Fruit fly (Drosophila melanogaster): Measurements from ENCODE around the gene CG13282.
A peak's percentile ranks its signal among the peaks of the same experiment; 100 is the strongest.

Gene CG13282

DNA sequence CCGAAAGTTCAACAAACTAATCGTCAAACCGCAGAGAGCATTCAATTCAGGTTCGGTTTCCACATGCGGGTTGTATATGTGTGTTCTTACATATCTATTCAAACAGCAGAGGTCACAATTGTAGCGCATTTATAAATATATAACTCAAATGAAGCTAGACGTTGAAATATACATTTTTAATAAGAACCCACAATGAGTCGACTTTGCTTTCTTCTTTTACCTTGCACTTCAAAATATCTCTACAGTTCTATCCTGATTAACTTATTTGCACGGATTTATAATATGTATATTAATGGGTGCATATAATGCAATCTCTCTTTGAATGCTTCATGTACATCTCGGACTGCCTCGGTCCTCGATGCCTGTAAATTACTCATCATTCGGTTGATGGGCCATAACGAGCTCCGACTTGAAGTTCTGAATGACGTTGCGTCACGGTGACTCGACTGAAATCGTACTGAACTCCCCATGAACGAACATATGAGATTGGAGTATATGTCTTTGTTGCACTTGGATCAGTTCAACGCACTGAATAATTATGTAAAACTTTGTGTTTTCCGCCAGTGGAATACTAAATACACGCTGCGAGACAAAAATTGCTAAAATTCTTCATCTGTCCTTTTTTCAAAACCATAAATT is 15.8 kb downstream of the CG13282 start:
- no peak for TF ChIP-seq CG8478 (optimal IDR thresholded peaks at IDR 0.05)
- TF ChIP-seq CTCF (optimal IDR thresholded peaks at IDR 0.05) = no peak

- TF ChIP-seq CG8478 (optimal IDR thresholded peaks at IDR 0.05) = no peak
- no peak for TF ChIP-seq CTCF (optimal IDR thresholded peaks at IDR 0.05)
Measured at dm6 chr2L:16817421-16818101, 16.7 kb downstream of the CG13282 start.

dm6 chr2L:16816750-16817087 is 17.6 kb downstream of the CG13282 start:
- TF ChIP-seq CG8478 (optimal IDR thresholded peaks at IDR 0.05) = no peak
- TF ChIP-seq CTCF (optimal IDR thresholded peaks at IDR 0.05) = no peak

DNA sequence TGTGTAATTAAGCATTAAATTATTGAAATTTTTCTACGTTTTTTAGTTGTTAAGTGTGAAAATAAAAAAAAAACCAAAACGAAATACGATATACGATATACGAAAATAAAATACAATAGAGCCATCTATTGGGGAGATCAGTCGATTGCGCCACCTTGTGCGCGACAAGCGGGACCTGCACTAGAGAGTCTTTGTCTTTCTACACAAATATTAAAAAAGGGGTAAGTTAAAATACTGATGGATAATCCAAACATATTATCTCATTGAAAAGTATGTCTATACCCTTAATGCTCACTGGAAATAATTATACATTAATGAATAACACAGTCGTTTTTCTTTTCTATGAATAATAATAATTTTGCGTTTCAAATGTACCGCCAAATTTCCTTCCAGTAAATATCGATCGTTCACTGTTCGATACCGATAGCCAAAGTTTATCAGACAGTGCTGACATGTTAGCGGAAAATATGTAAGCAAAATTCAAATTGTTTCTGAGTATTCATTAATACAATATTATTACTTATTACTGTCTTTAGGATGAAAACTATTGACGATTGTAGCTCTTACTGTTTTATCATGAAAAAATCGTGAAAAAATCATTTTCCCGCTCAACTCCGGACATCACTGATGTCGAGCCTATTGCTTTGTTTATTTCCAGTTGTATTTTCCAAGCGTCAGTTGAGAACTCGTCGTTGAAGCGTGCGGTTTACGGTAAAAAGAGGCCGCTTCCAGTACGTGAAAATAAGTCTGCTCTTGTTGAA is 18.1 kb downstream of the CG13282 start, which contains the start of gene mdy:
Gene mdy, plus strand, starts transcription at position 672 of the 761 bp plus-strand sequence.
- TF ChIP-seq CTCF (optimal IDR thresholded peaks at IDR 0.05) (peak; percentile 82 to 94), CG8478 (optimal IDR thresholded peaks at IDR 0.05) (no peak)

DNA sequence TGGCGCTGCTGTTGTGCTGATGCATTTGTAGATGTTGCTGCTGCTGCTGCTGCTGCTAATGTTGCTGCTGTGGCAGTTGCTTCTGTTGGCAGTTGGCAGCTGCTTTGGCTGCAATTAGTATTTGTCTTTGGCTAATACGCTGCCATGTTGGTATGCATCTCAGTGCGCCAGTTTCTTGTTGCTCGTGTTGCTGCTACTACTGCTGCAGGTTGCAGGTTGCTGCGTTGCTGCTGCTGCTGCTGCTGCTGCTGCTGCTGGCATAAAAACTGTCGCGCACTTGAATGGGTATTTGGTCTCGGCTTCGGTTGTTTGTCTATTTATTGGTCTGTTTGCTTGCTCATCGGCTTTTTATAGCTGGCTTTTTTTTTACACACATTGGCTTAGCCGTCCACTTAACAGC is 25.6 kb downstream of the CG13282 start:
- no peak for TF ChIP-seq CTCF (optimal IDR thresholded peaks at IDR 0.05)
- TF ChIP-seq CG8478 (optimal IDR thresholded peaks at IDR 0.05) = no peak

- TF ChIP-seq CTCF (optimal IDR thresholded peaks at IDR 0.05) (no peak), CG8478 (optimal IDR thresholded peaks at IDR 0.05) (no peak)
Measured at dm6 chr2L:16804376-16804934, 29.8 kb downstream of the CG13282 start, which contains the start of gene CG13272. Gene CG13272, plus strand, starts transcription at chr2L:16804884.

dm6 chr2L:16803638-16804037 is 30.7 kb downstream of the CG13282 start:
- TF ChIP-seq CTCF (optimal IDR thresholded peaks at IDR 0.05) (no peak), CG8478 (optimal IDR thresholded peaks at IDR 0.05) (no peak)

dm6 chr2L:16801578-16802152 is 32.6 kb downstream of the CG13282 start:
- TF ChIP-seq CG8478 (optimal IDR thresholded peaks at IDR 0.05) (no peak), CTCF (optimal IDR thresholded peaks at IDR 0.05) (peak in 1 of 2 experiments; percentile 40)

DNA sequence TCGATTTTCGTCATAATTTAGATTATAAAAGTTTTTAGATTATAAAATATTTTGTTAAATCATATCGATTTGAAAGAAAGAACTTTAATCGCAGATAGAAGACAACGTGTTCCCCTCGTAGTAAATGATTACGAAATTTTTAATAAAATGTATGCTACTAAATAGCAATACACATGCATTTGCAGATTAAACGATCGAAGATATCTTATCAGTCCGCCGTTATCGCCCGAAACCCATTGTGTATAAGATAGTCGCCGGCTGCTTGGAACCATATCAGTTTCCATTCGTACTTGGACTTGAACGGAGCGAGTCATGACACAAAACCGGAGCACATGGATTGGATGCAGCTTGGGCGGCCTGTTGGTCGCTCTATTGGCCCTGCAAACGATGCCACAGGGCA is 34.8 kb downstream of the CG13282 start:
- TF ChIP-seq CTCF (optimal IDR thresholded peaks at IDR 0.05) (no peak), CG8478 (optimal IDR thresholded peaks at IDR 0.05) (no peak)

DNA sequence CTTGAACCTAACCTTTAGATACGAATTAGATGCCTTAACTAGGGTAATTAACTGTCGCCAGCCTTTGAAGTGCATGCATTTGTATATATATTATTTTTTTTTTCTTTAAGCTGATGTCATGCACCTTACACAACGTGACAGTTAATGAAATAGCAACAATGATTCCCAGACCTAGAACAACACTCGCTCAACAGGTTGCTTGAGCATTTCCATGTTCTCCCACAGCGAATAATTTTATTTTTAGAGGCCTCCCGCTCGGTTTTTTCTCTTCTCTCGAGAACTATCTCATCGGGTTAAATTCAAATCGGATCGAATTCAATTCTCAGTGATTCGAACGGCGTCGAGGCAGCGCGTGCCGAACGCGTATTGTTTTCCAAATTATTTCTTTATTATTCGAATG is 35.6 kb downstream of the CG13282 start, which contains the start of gene Ugt37D1:
Gene Ugt37D1, plus strand, starts transcription at position 321 of the 400 bp plus-strand sequence.
- TF ChIP-seq CG8478 (optimal IDR thresholded peaks at IDR 0.05) = no peak

dm6 chr2L:16796104-16796645 is 38.1 kb downstream of the CG13282 start, which contains the start of gene Ugt37E1:
Gene Ugt37E1, plus strand, starts transcription at chr2L:16796595.
- TF ChIP-seq CG8478 (optimal IDR thresholded peaks at IDR 0.05) (no peak), CTCF (optimal IDR thresholded peaks at IDR 0.05) (no peak)

- TF ChIP-seq CTCF (optimal IDR thresholded peaks at IDR 0.05) (no peak), CG8478 (optimal IDR thresholded peaks at IDR 0.05) (no peak)
Measured at dm6 chr2L:16793970-16794369, 40.3 kb downstream of the CG13282 start, which contains the start of gene Ugt37C2. Gene Ugt37C2, plus strand, starts transcription at chr2L:16794211.

- TF ChIP-seq CG8478 (optimal IDR thresholded peaks at IDR 0.05) (no peak), CTCF (optimal IDR thresholded peaks at IDR 0.05) (no peak)
Measured at dm6 chr2L:16791345-16791744, 43.0 kb downstream of the CG13282 start, which contains the start of gene CG17928. Gene CG17928, plus strand, starts transcription at chr2L:16791568.

DNA sequence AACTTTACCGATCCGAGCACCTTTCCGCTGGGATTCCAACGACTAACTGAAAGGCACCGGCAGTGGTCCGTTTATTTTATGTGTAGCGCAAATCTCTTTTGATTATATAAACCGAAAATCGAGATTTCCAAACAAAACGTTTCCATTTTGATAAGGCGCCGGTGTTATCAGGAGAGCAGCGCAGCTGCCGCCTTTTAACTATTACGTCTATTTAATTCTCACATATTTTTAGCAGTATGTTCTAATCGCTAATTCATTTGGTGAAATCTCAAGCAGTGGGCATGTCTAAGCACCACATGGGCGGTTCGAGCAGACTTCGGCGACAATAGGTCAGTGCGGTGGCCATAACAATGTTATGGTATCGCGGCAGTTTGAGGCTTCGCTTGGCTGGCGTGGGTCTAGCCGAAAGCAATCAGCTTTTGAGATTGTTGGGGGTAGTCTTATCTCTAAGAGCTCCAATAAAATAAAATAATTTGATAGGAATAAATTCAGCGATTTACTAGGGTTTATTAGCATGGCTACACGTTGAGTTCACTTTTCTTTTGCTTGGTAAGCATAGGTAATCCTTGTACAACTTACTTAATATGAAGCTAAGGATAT is 43.5 kb downstream of the CG13282 start, which contains the start of gene Cyt-b5-r:
Gene Cyt-b5-r, minus strand, starts transcription at position 51 of the 600 bp plus-strand sequence.
- TF ChIP-seq CTCF (optimal IDR thresholded peaks at IDR 0.05) (no peak), CG8478 (optimal IDR thresholded peaks at IDR 0.05) (no peak)

Measured in S2 (cell line).